Fruit fly (Drosophila melanogaster) whole organism, embryonic: ENCODE data around the gene Mkp3.

Experiments used
- CG10543 ChIP-seq: fragments of 200-800 bp; sonication (Bioruptor generic); optimal IDR thresholded peaks from 3 replicates; lab custom pipeline; 2017; ENCODE audit warnings: missing biosample characterization, mild to moderate bottlenecking, missing genetic modification characterization, moderate library complexity
- CG12769 ChIP-seq: fragments of 200-800 bp; sonication (Bioruptor generic); optimal IDR thresholded peaks from 2 replicates; lab custom pipeline; 2019; ENCODE audit warnings: missing biosample characterization, mild to moderate bottlenecking, missing genetic modification characterization, moderate library complexity
- CG13296 ChIP-seq: fragments of 200-800 bp; sonication (Bioruptor generic); optimal IDR thresholded peaks from 3 replicates; lab custom pipeline; 2018; ENCODE audit warnings: missing biosample characterization, mild to moderate bottlenecking, missing genetic modification characterization
- CG15514 ChIP-seq: fragments of 200-800 bp; sonication (Bioruptor generic); optimal IDR thresholded peaks from 3 replicates; lab custom pipeline; 2017; ENCODE audit warnings: missing biosample characterization, missing genetic modification characterization, mild to moderate bottlenecking, moderate library complexity, missing genetic modification reagents
- CG17328 ChIP-seq: fragments of 200-800 bp; sonication (Bioruptor generic); IDR thresholded peaks from 2 replicates; pipeline ENCODE4 v1.3.6; 2022; ENCODE audit warnings: missing biosample characterization, missing genetic modification characterization
- CG17385 ChIP-seq: fragments of 200-800 bp; sonication (Bioruptor generic); optimal IDR thresholded peaks from 3 replicates; lab custom pipeline; 2018; ENCODE audit warnings: missing biosample characterization, mild to moderate bottlenecking, missing genetic modification characterization
- CG18599 ChIP-seq: fragments of 200-800 bp; sonication (Bioruptor generic); optimal IDR thresholded peaks from 3 replicates; lab custom pipeline; 2017; ENCODE audit warnings: missing biosample characterization, missing genetic modification characterization, mild to moderate bottlenecking, moderate library complexity, missing genetic modification reagents
- CG3065 ChIP-seq: fragments of 200-800 bp; sonication (Bioruptor generic); optimal IDR thresholded peaks from 2 replicates; lab custom pipeline; 2016; ENCODE audit warnings: missing biosample characterization, missing genetic modification characterization
- CG34422 ChIP-seq: fragments of 200-800 bp; sonication (Bioruptor generic); IDR thresholded peaks from 3 replicates; pipeline ENCODE4 v1.3.6; 2022; ENCODE audit warnings: missing biosample characterization, missing genetic modification characterization
- CG4360 ChIP-seq: fragments of 200-800 bp; sonication (Bioruptor generic); IDR thresholded peaks from 2 replicates; pipeline ENCODE4 v1.3.6; 2022; ENCODE audit warnings: missing biosample characterization, missing genetic modification characterization
- CG6854 ChIP-seq: fragments of 200-800 bp; sonication (Bioruptor generic); optimal IDR thresholded peaks from 3 replicates; lab custom pipeline; 2017; ENCODE audit warnings: missing biosample characterization, mild to moderate bottlenecking, missing genetic modification characterization
- CG7372 ChIP-seq: fragments of 200-800 bp; sonication (Bioruptor generic); IDR thresholded peaks from 2 replicates; pipeline ENCODE4 v1.3.6; 2022; ENCODE audit warnings: missing biosample characterization, missing genetic modification characterization
- CG8388 ChIP-seq: fragments of 200-800 bp; sonication (Bioruptor generic); optimal IDR thresholded peaks from 2 replicates; lab custom pipeline; 2019; ENCODE audit warnings: missing biosample characterization, mild to moderate bottlenecking, missing genetic modification characterization, moderate library complexity
- CG8478 ChIP-seq: fragments of >200 bp; optimal IDR thresholded peaks from 2 replicates; lab custom pipeline; 2018
- Deaf1 ChIP-seq: fragments of 200-800 bp; optimal IDR thresholded peaks from 3 replicates; lab custom pipeline; 2019; ENCODE audit warnings: missing biosample characterization, mild to moderate bottlenecking, missing genetic modification characterization, moderate library complexity
- Fer1 ChIP-seq: fragments of 200-800 bp; sonication (Bioruptor generic); optimal IDR thresholded peaks from 2 replicates; lab custom pipeline; 2017; ENCODE audit warnings: missing biosample characterization, mild to moderate bottlenecking, missing genetic modification characterization
- HLH4C ChIP-seq: fragments of 200-800 bp; sonication (Bioruptor generic); IDR thresholded peaks from 3 replicates; pipeline ENCODE4 v1.3.6; 2022; ENCODE audit warnings: missing biosample characterization, missing genetic modification characterization; ENCODE audit not compliant: partially characterized antibody
- Jarid2 ChIP-seq: fragments of 200-800 bp; sonication (Bioruptor generic); optimal IDR thresholded peaks from 3 replicates; lab custom pipeline; 2017; ENCODE audit warnings: mild to moderate bottlenecking, missing biosample characterization, missing genetic modification reagents, missing genetic modification characterization
- Med ChIP-seq: fragments of 200-800 bp; sonication (Bioruptor generic); peaks from one replicate; lab custom pipeline; 2016; ENCODE audit warnings: missing biosample characterization, missing genetic modification characterization, mild to moderate bottlenecking, inconsistent platforms, moderate library complexity
- NfI ChIP-seq: fragments of 200-800 bp; sonication (Bioruptor generic); optimal IDR thresholded peaks from 3 replicates; lab custom pipeline; 2018; ENCODE audit warnings: missing biosample characterization, mild to moderate bottlenecking, missing genetic modification characterization, moderate library complexity
- Pdp1 ChIP-seq, 2 experiments: fragments of 200-800 bp; sonication (Bioruptor generic); optimal IDR thresholded peaks; 3 replicates each; lab custom pipeline; 2016; ENCODE audit warnings: missing biosample characterization in 2 of 2, missing genetic modification characterization in 2 of 2, mild to moderate bottlenecking in 1 of 2, moderate library complexity in 1 of 2
- Ssrp ChIP-seq: fragments of 200-800 bp; sonication (Bioruptor generic); optimal IDR thresholded peaks from 2 replicates; lab custom pipeline; 2018; ENCODE audit warnings: missing biosample characterization, mild to moderate bottlenecking, missing genetic modification characterization, moderate library complexity
- Xrp1 ChIP-seq: fragments of 200-800 bp; sonication (Bioruptor generic); IDR thresholded peaks from 2 replicates; pipeline ENCODE4 v1.3.6; 2022; ENCODE audit warnings: missing biosample characterization, missing genetic modification characterization
- abd-A ChIP-seq: fragments of 200-800 bp; sonication (Bioruptor generic); optimal IDR thresholded peaks from 3 replicates; lab custom pipeline; 2019; ENCODE audit warnings: missing biosample characterization, mild to moderate bottlenecking, missing genetic modification characterization, moderate library complexity
- ato ChIP-seq: fragments of 200-800 bp; sonication (Bioruptor generic); IDR thresholded peaks from 2 replicates; pipeline ENCODE4 v1.3.6; 2022; ENCODE audit warnings: missing biosample characterization, missing genetic modification characterization; ENCODE audit not compliant: partially characterized antibody
- caup ChIP-seq: fragments of 200-800 bp; sonication (Bioruptor generic); optimal IDR thresholded peaks from 3 replicates; lab custom pipeline; 2017; ENCODE audit warnings: missing biosample characterization, mild to moderate bottlenecking, missing genetic modification characterization, moderate library complexity; ENCODE audit not compliant: severe bottlenecking
- cg ChIP-seq: fragments of 200-800 bp; sonication (Bioruptor generic); optimal IDR thresholded peaks from 3 replicates; lab custom pipeline; 2019; ENCODE audit warnings: missing biosample characterization, mild to moderate bottlenecking, missing genetic modification characterization, moderate library complexity
- chm ChIP-seq: fragments of 200-800 bp; sonication (Bioruptor generic); IDR thresholded peaks from 2 replicates; pipeline ENCODE4 v1.3.6; 2022; ENCODE audit warnings: missing biosample characterization, missing genetic modification characterization
- crol ChIP-seq: fragments of 200-800 bp; sonication (Bioruptor generic); IDR thresholded peaks from 2 replicates; pipeline ENCODE4 v1.3.6; 2022; ENCODE audit warnings: missing biosample characterization, missing genetic modification characterization
- cwo ChIP-seq: fragments of 200-800 bp; sonication (Bioruptor generic); optimal IDR thresholded peaks from 3 replicates; lab custom pipeline; 2017; ENCODE audit warnings: missing biosample characterization, missing genetic modification characterization, mild to moderate bottlenecking, moderate library complexity, missing genetic modification reagents
- eve ChIP-seq, 2 experiments: fragments of >200 bp; optimal IDR thresholded peaks; 2 replicates each; lab custom pipeline; 2017; ENCODE audit warnings: missing biosample characterization in 2 of 2, missing genetic modification characterization in 2 of 2
- grn ChIP-seq: fragments of 200-800 bp; sonication (Bioruptor generic); optimal IDR thresholded peaks from 3 replicates; lab custom pipeline; 2017; ENCODE audit warnings: missing biosample characterization, missing genetic modification characterization
- hb ChIP-seq: fragments of 200-800 bp; sonication (Bioruptor generic); IDR thresholded peaks from 3 replicates; pipeline ENCODE4 v1.3.6; 2022; ENCODE audit warnings: missing biosample characterization, missing genetic modification characterization; ENCODE audit not compliant: partially characterized antibody
- klu ChIP-seq: fragments of 200-800 bp; sonication (Bioruptor generic); IDR thresholded peaks from 2 replicates; pipeline ENCODE4 v1.3.6; 2022; ENCODE audit warnings: missing biosample characterization, missing genetic modification characterization
- lola ChIP-seq, 3 experiments: fragments of >200 bp in 2 of 3; fragments of 200-800 bp in 1 of 3; sonication (Bioruptor generic) in 1 of 3; optimal IDR thresholded peaks; 2 replicates each; lab custom pipeline; 2017 to 2019; ENCODE audit warnings: missing biosample characterization in 3 of 3, missing genetic modification characterization in 3 of 3, mild to moderate bottlenecking in 1 of 3, moderate library complexity in 1 of 3
- nerfin-2 ChIP-seq: fragments of 200-800 bp; sonication (Bioruptor generic); IDR thresholded peaks from 2 replicates; pipeline ENCODE4 v1.3.6; 2022; ENCODE audit warnings: missing biosample characterization, missing genetic modification characterization; ENCODE audit not compliant: partially characterized antibody
- nom ChIP-seq: fragments of 200-800 bp; sonication (Bioruptor generic); optimal IDR thresholded peaks from 2 replicates; lab custom pipeline; 2017; ENCODE audit warnings: missing biosample characterization, missing genetic modification characterization, mild to moderate bottlenecking, moderate library complexity, missing genetic modification reagents
- pan ChIP-seq, 4 experiments: fragments of >200 bp in 3 of 4; fragments of 200-800 bp in 1 of 4; sonication (Bioruptor generic) in 1 of 4; optimal IDR thresholded peaks in 3 of 4; IDR thresholded peaks in 1 of 4; 2 replicates each; pipeline versions ENCODE4 v1.3.6 to Lab custom; 2017 to 2022; ENCODE audit warnings: missing biosample characterization in 2 of 4, missing genetic modification characterization in 2 of 4, mixed read lengths in 1 of 4
- psq ChIP-seq: fragments of 200-800 bp; sonication (Bioruptor generic); optimal IDR thresholded peaks from 2 replicates; lab custom pipeline; 2017; ENCODE audit warnings: missing biosample characterization, missing genetic modification characterization
- rib ChIP-seq: fragments of 200-800 bp; sonication (Bioruptor generic); IDR thresholded peaks from 2 replicates; pipeline ENCODE4 v1.3.6; 2022; ENCODE audit warnings: missing biosample characterization, missing genetic modification characterization
- run ChIP-seq: fragments of 200-800 bp; sonication (Bioruptor generic); optimal IDR thresholded peaks from 3 replicates; lab custom pipeline; 2018; ENCODE audit warnings: missing biosample characterization, mild to moderate bottlenecking, missing genetic modification characterization
- sd ChIP-seq: fragments of 200-800 bp; sonication (Bioruptor generic); optimal IDR thresholded peaks from 3 replicates; lab custom pipeline; 2018; ENCODE audit warnings: missing biosample characterization, mild to moderate bottlenecking, missing genetic modification characterization, moderate library complexity
- sens ChIP-seq: fragments of 200-800 bp; sonication (Bioruptor generic); peaks from one replicate; lab custom pipeline; 2016; ENCODE audit warnings: missing biosample characterization, missing genetic modification characterization
- sqz ChIP-seq: fragments of 200-800 bp; sonication (Bioruptor generic); optimal IDR thresholded peaks from 3 replicates; lab custom pipeline; 2018; ENCODE audit warnings: missing biosample characterization, mild to moderate bottlenecking, missing genetic modification characterization
- zfh1 ChIP-seq: fragments of 200-800 bp; sonication (Bioruptor generic); IDR thresholded peaks from 3 replicates; pipeline ENCODE4 v1.3.6; 2022; ENCODE audit warnings: missing biosample characterization, missing genetic modification characterization

The Mkp3 gene

dm6 chr3L:19085688-19086363 is 400 bp downstream of the Mkp3 start:
- TF ChIP-seq zfh1 (0 out of 3 replicates have a peak, but pooled peaks have one; percentile 4), abd-A (tag; lab: Kevin White, UChicago) (peak; percentile 80), cg (GFP tag; lab: Kevin White, UChicago) (peak; percentile 94), NfI (GFP tag; lab: Kevin White, UChicago) (peak; percentile 8), lola (GFP tag; optimal IDR thresholded peaks at IDR 0.05; lab: Kevin White, UChicago) (peak in 1 of 3 experiments; percentile 72), Ssrp (no peak), CG6854 (GFP tag; lab: Kevin White, UChicago) (no peak), nom (GFP tag; lab: Kevin White, UChicago) (peak; percentile 35), Deaf1 (peak; percentile 47), Xrp1 (GFP tag; lab: Robert Waterston, UW) (no peak), caup (GFP tag; lab: Kevin White, UChicago) (peak; percentile 13), klu (GFP tag; lab: Robert Waterston, UW) (no peak), Med (GFP tag; lab: Kevin White, UChicago) (peak; percentile 74), psq (peak; percentile 51), sd (tag; lab: Kevin White, UChicago) (peak; percentile 31), CG17328 (GFP tag; lab: Robert Waterston, UW) (no peak), CG10543 (GFP tag; lab: Kevin White, UChicago) (peak; percentile 12), CG17385 (GFP tag; lab: Kevin White, UChicago) (peak; percentile 92), CG15514 (peak; percentile 35), crol (GFP tag; lab: Robert Waterston, UW) (0 out of 2 replicates have a peak, but pooled peaks have one; percentile 11), grn (peak; percentile 37), CG8478 (lab: Kevin White, UChicago) (peak; percentile 24), sqz (GFP tag; lab: Kevin White, UChicago) (peak; percentile 82), sens (peak; percentile 38), nerfin-2 (no peak), CG8388 (GFP tag; lab: Kevin White, UChicago) (no peak), CG3065 (no peak), run (peak; percentile 17), rib (GFP tag; lab: Robert Waterston, UW) (peak; percentile 13; the same call in 1 of the 2 replicates), ato (GFP tag; lab: Robert Waterston, UW) (0 out of 2 replicates have a peak, but pooled peaks have one; percentile 27), CG7372 (no peak), CG13296 (GFP tag; lab: Kevin White, UChicago) (peak; percentile 10), Jarid2 (GFP tag; lab: Kevin White, UChicago) (peak; percentile 93), hb (0 out of 3 replicates have a peak, but pooled peaks have one; percentile 52), CG34422 (GFP tag; lab: Robert Waterston, UW) (peak; percentile 55; the same call in 2 of the 3 replicates), Fer1 (GFP tag; lab: Kevin White, UChicago) (peak; percentile 23), HLH4C (GFP tag; lab: Robert Waterston, UW) (no peak), chm (GFP tag; lab: Robert Waterston, UW) (peak; percentile 13; the same call in 1 of the 2 replicates), pan (optimal IDR thresholded peaks at IDR 0.05; lab: Kevin White, UChicago) (no peak), pan (GFP tag; optimal IDR thresholded peaks at IDR 0.05 in 1 of 2, IDR thresholded peaks at IDR 0.05 in 1 of 2) (peak in 1 of 2 experiments; percentile 4), cwo (GFP tag; lab: Kevin White, UChicago) (peak; percentile 31), CG18599 (GFP tag; lab: Kevin White, UChicago) (no peak), CG4360 (GFP tag; lab: Robert Waterston, UW) (peak; percentile 79), CG12769 (tag; lab: Kevin White, UChicago) (peak; percentile 63), eve (GFP tag; optimal IDR thresholded peaks at IDR 0.05; lab: Kevin White, UChicago) (peak in 1 of 2 experiments; percentile 89), Pdp1 (GFP tag; optimal IDR thresholded peaks at IDR 0.05; lab: Kevin White, UChicago) (peak in 1 of 2 experiments; percentile 75)
